Worm (Caenorhabditis elegans): ENCODE results near the gene R08A2.2.
A peak's percentile ranks its signal among the peaks of the same experiment; 100 is the strongest.

The R08A2.2 gene

ce11 chrV:14696604-14697307, 18.8 kb downstream of the R08A2.2 start, which contains the start of gene unc-112:
unc-112 (minus strand) TSS chrV:14696654.
- TF ChIP-seq jun-1 (tag; optimal IDR thresholded peaks at IDR 0.05), result peak; percentile 38
- no peak for TF ChIP-seq daf-12 (tag; optimal IDR thresholded peaks at IDR 0.05)
- TF ChIP-seq unc-62 (GFP tag; optimal IDR thresholded peaks at IDR 0.05), result peak; percentile 18
- no peak for TF ChIP-seq elt-1 (tag; optimal IDR thresholded peaks at IDR 0.05)
- TF ChIP-seq unc-39 (tag; optimal IDR thresholded peaks at IDR 0.05), result no peak
- TF ChIP-seq mdl-1 (tag; optimal IDR thresholded peaks at IDR 0.05), result no peak
- no peak for TF ChIP-seq tbx-2 (tag; optimal IDR thresholded peaks at IDR 0.05)
- TF ChIP-seq nhr-67 (tag; optimal IDR thresholded peaks at IDR 0.05), result no peak
- peak; percentile 55 for TF ChIP-seq nhr-11 (tag; optimal IDR thresholded peaks at IDR 0.05)
- peak; percentile 57 for TF ChIP-seq egl-5 (tag; optimal IDR thresholded peaks at IDR 0.05)
- TF ChIP-seq nhr-12 (tag; optimal IDR thresholded peaks at IDR 0.05), result no peak
- no peak for TF ChIP-seq ceh-82 (tag; optimal IDR thresholded peaks at IDR 0.05)
- no peak for TF ChIP-seq ztf-11 (tag; optimal IDR thresholded peaks at IDR 0.05)
- peak; percentile 9 for TF ChIP-seq sea-2 (GFP tag; optimal IDR thresholded peaks at IDR 0.05)
- no peak for TF ChIP-seq ztf-4 (tag; optimal IDR thresholded peaks at IDR 0.05)
- TF ChIP-seq nhr-43 (tag; optimal IDR thresholded peaks at IDR 0.05; ENCODE audit: poor library complexity, severe bottlenecking), result peak; percentile 25
- TF ChIP-seq fkh-2 (tag; optimal IDR thresholded peaks at IDR 0.05), result no peak
- no peak for TF ChIP-seq ceh-16 (tag; optimal IDR thresholded peaks at IDR 0.05)
- TF ChIP-seq hmg-11 (tag; optimal IDR thresholded peaks at IDR 0.05), result peak; percentile 82
- TF ChIP-seq elt-3 (tag; optimal IDR thresholded peaks at IDR 0.05), result no peak
- peak; percentile 44 for TF ChIP-seq pqm-1 (tag; optimal IDR thresholded peaks at IDR 0.05)
- no peak for TF ChIP-seq ZK546.5 (tag; optimal IDR thresholded peaks at IDR 0.05)
- peak; percentile 46 for TF ChIP-seq nhr-23 (tag; optimal IDR thresholded peaks at IDR 0.05)
- peak; percentile 15 for TF ChIP-seq nhr-76 (tag; optimal IDR thresholded peaks at IDR 0.05)
- TF ChIP-seq elt-2 (tag; optimal IDR thresholded peaks at IDR 0.05), result peak; percentile 73
- TF ChIP-seq nhr-77 (tag; optimal IDR thresholded peaks at IDR 0.05), result no peak
- TF ChIP-seq snpc-4 (tag; optimal IDR thresholded peaks at IDR 0.05), result peak; percentile 77
- TF ChIP-seq fos-1 (tag; optimal IDR thresholded peaks at IDR 0.05), result peak; percentile 59
- TF ChIP-seq R02D3.7 (tag; optimal IDR thresholded peaks at IDR 0.05), result peak; percentile 12
- no peak for TF ChIP-seq ama-1 (optimal IDR thresholded peaks at IDR 0.05)
- no peak for TF ChIP-seq nhr-237 (tag; optimal IDR thresholded peaks at IDR 0.05)
- peak; percentile 85 for TF ChIP-seq nhr-25 (tag; optimal IDR thresholded peaks at IDR 0.05)
- TF ChIP-seq aly-2 (tag; optimal IDR thresholded peaks at IDR 0.05), result no peak
- no peak for TF ChIP-seq fkh-10 (GFP tag; optimal IDR thresholded peaks at IDR 0.05)
- TF ChIP-seq eor-1 (tag; optimal IDR thresholded peaks at IDR 0.05), result no peak
- TF ChIP-seq pha-4 (tag; optimal IDR thresholded peaks at IDR 0.05), result peak; percentile 80
- no peak for TF ChIP-seq ceh-9 (tag; optimal IDR thresholded peaks at IDR 0.05)
- TF ChIP-seq nfya-1 (tag; optimal IDR thresholded peaks at IDR 0.05; ENCODE audit: insufficient read depth), result peak; percentile 85
- TF ChIP-seq zag-1 (tag; optimal IDR thresholded peaks at IDR 0.05), result no peak
- peak; percentile 3 for TF ChIP-seq lsy-12 (tag; optimal IDR thresholded peaks at IDR 0.05)
- peak; percentile 59 for TF ChIP-seq lin-15B (tag; optimal IDR thresholded peaks at IDR 0.05)
- no peak for TF ChIP-seq egl-27 (tag; optimal IDR thresholded peaks at IDR 0.05)
- TF ChIP-seq ceh-28 (tag; optimal IDR thresholded peaks at IDR 0.05), result peak; percentile 15
- TF ChIP-seq mml-1 (tag; optimal IDR thresholded peaks at IDR 0.05), result no peak
- peak; percentile 26 for TF ChIP-seq skn-1 (tag; optimal IDR thresholded peaks at IDR 0.05)
- TF ChIP-seq nhr-28 (tag; optimal IDR thresholded peaks at IDR 0.05), result no peak
- TF ChIP-seq lin-39 (tag; optimal IDR thresholded peaks at IDR 0.05), result peak; percentile 57
